Fruit fly (Drosophila melanogaster) whole organism, adult: ENCODE measurements around the gene ecd.

Source experiments
- pad ChIP-seq: fragments of 200-800 bp; sonication (Bioruptor generic); optimal IDR thresholded peaks from 3 replicates; lab custom pipeline; 2017; ENCODE audit warnings: missing biosample characterization, missing genetic modification characterization, mild to moderate bottlenecking, moderate library complexity, missing genetic modification reagents
- toe ChIP-seq: fragments of 200-800 bp; sonication (Bioruptor generic); optimal IDR thresholded peaks from 2 replicates; lab custom pipeline; 2016; ENCODE audit warnings: missing biosample characterization, missing genetic modification characterization

DNA sequence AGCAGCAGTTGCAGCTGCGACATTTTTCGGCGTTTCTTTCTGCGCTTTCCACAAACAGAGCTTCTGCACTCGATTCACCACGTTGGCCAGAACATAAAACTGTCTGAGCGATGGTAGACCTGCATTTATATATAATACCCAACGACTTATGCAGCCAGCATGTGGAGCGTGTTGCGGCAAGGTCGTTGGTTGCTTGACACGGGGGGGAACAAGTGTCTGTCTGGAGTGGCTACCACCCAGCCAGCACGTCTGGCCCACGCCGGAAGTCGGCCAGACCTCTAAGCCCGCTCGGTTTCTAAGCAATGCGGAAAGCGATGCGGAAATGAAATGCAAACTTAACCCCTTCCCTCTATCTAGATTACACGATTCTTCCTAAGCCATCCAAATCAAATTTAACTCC lies 7.0 kb upstream of the ecd start, which contains the start of gene yellow-g:
- no peak for TF ChIP-seq pad (GFP tag; lab: Kevin White, UChicago)
- no peak for TF ChIP-seq toe (GFP tag; lab: Kevin White, UChicago)
